Worm (Caenorhabditis elegans): ENCODE measurements around the gene unc-3.

ce11 chrX:14809905-14810304, 36.6 kb downstream of the unc-3 start:
- TF ChIP-seq him-1 (tag; optimal IDR thresholded peaks at IDR 0.05) (no peak), W03F9.2 (tag; optimal IDR thresholded peaks at IDR 0.05) (no peak), dao-5 (tag; optimal IDR thresholded peaks at IDR 0.05) (no peak)
